Fruit fly (Drosophila melanogaster): ENCODE results near the gene gnu.

The gnu gene

DNA sequence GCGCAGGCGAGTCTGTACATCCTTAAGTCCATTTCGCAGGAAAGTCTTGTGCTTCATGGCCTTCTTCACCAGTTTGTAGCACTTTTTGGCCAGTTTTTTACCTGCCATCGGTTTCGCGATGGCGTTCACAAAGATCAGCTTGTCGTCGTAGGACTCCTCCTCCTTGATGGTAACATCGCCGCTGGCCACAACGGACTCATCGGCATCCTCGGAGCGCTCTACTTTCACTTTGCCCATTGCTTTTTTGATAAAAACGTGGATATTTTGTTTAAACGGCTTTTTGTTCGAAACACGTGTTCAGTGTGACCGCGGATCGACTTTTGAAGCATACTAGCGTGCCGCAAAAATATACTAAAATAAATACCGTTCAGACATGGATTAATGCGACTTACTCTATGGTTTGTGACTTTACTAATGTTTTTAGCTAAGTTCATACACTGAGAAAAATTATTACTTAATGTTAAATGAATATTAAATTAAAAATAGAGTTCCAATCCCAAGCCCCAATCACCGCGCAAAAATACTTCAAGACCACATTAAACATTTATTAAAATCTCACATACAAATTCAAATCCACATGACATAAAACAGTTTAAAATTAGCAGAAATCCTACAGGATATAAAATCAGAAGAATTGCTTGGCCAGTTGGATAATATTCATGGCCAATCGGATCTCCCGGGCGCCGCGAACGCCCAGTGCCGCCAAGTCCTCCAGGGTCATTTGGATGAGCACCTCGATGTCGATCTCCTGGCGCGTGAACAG, 1.1 kb downstream of the gnu start, which contains the start of gene NHP2 (continued):
- TF ChIP-seq CG14965 (GFP tag; optimal IDR thresholded peaks at IDR 0.05; ENCODE audit: borderline replicate concordance) (no peak), vvl (GFP tag; IDR thresholded peaks at IDR 0.05) (peak; percentile 94), CG4730 (GFP tag; IDR thresholded peaks at IDR 0.05) (peak; percentile 49), CG14441 (GFP tag; IDR thresholded peaks at IDR 0.05) (peak; percentile 71; the same call in 1 of the 2 replicates), CG17568 (GFP tag; optimal IDR thresholded peaks at IDR 0.05) (no peak), sim (GFP tag; IDR thresholded peaks at IDR 0.05) (peak; percentile 51), rib (GFP tag; IDR thresholded peaks at IDR 0.05) (peak; percentile 60; the same call in 1 of the 2 replicates), kah (GFP tag; optimal IDR thresholded peaks at IDR 0.05) (peak; percentile 76), kay (GFP tag; optimal IDR thresholded peaks at IDR 0.05) (peak; percentile 44), ato (GFP tag; IDR thresholded peaks at IDR 0.05; ENCODE audit: partially characterized antibody) (no peak), pfk (GFP tag; optimal IDR thresholded peaks at IDR 0.05) (no peak), CTCF (GFP tag; optimal IDR thresholded peaks at IDR 0.05) (peak; percentile 68), disco-r (GFP tag; optimal IDR thresholded peaks at IDR 0.05) (no peak), CG7786 (GFP tag; optimal IDR thresholded peaks at IDR 0.05) (peak; percentile 59), CG11560 (tag; IDR thresholded peaks at IDR 0.05) (peak; percentile 53; the same call in 1 of the 3 replicates), sna (GFP tag; IDR thresholded peaks at IDR 0.05; ENCODE audit: partially characterized antibody) (no peak), CG13296 (GFP tag; optimal IDR thresholded peaks at IDR 0.05) (no peak), sens (GFP tag) (peak; percentile 89), Taf1 (GFP tag; IDR thresholded peaks at IDR 0.05) (peak; percentile 45; the same call in 1 of the 2 replicates), CG13424 (tag; optimal IDR thresholded peaks at IDR 0.05) (peak; percentile 80), CG7987 (GFP tag; optimal IDR thresholded peaks at IDR 0.05) (peak; percentile 31), Bteb2 (GFP tag; optimal IDR thresholded peaks at IDR 0.05) (peak; percentile 76), zfh2 (GFP tag; optimal IDR thresholded peaks at IDR 0.05) (peak; percentile 23), Gug (GFP tag; IDR thresholded peaks at IDR 0.05) (peak; percentile 63; the same call in 3 of the 4 replicates), dm (GFP tag; optimal IDR thresholded peaks at IDR 0.05) (peak; percentile 99), CG42726 (GFP tag; IDR thresholded peaks at IDR 0.05; ENCODE audit: partially characterized antibody) (0 out of 2 replicates have a peak, but pooled peaks have one; percentile 24), Fer1 (GFP tag; optimal IDR thresholded peaks at IDR 0.05) (peak; percentile 89), Fer3 (tag; optimal IDR thresholded peaks at IDR 0.05) (peak; percentile 85), unc-4 (GFP tag; IDR thresholded peaks at IDR 0.05; ENCODE audit: partially characterized antibody) (peak; percentile 34), Bdp1 (GFP tag; optimal IDR thresholded peaks at IDR 0.05) (peak; percentile 53), Nf-YC (tag; optimal IDR thresholded peaks at IDR 0.05) (no peak), CG2120 (GFP tag; optimal IDR thresholded peaks at IDR 0.05) (peak; percentile 86), D19B (GFP tag; optimal IDR thresholded peaks at IDR 0.05) (peak; percentile 73), Hr78 (GFP tag; optimal IDR thresholded peaks at IDR 0.05) (peak in 1 of 2 experiments; percentile 94), CG13775 (GFP tag; optimal IDR thresholded peaks at IDR 0.05) (peak; percentile 78), ci (GFP tag; IDR thresholded peaks at IDR 0.05) (peak; percentile 93), E2f1 (GFP tag; IDR thresholded peaks at IDR 0.05) (peak; percentile 78), Atf-2 (GFP tag; optimal IDR thresholded peaks at IDR 0.05) (peak; percentile 60), CG13287 (GFP tag; IDR thresholded peaks at IDR 0.05; ENCODE audit: partially characterized antibody) (peak; percentile 49; the same call in 1 of the 2 replicates), CG17186 (GFP tag; optimal IDR thresholded peaks at IDR 0.05) (peak; percentile 18), E2f2 (GFP tag; IDR thresholded peaks at IDR 0.05) (peak; percentile 68), Hmr (GFP tag; optimal IDR thresholded peaks at IDR 0.05) (peak; percentile 91), Max (GFP tag; optimal IDR thresholded peaks at IDR 0.05) (peak; percentile 97), CG11247 (GFP tag; IDR thresholded peaks at IDR 0.05) (no peak; the same call in 1 of the 2 replicates), crol (GFP tag; IDR thresholded peaks at IDR 0.05) (no peak), CG5953 (GFP tag; IDR thresholded peaks at IDR 0.05) (peak; percentile 82), Antp (GFP tag; optimal IDR thresholded peaks at IDR 0.05) (no peak), BEAF-32 (GFP tag; optimal IDR thresholded peaks at IDR 0.05) (peak; percentile 47), bsh (GFP tag; optimal IDR thresholded peaks at IDR 0.05) (peak; percentile 70 to 84)

Measured in whole organism, embryonic.